Worm (Caenorhabditis elegans) whole organism, young adult: ENCODE measurements around the gene cpn-2.

Source experiments
- athp-1 ChIP-seq: sonication (generic microtip); optimal IDR thresholded peaks from 2 replicates; lab custom pipeline; 2017; ENCODE audit warnings: mild to moderate bottlenecking, missing genetic modification characterization, missing compliant biosample characterization
- lin-35 ChIP-seq, 3 experiments: fragments of 150-350 bp in 2 of 3; sonication (generic microtip) in 1 of 3; optimal IDR thresholded peaks; 2 replicates each; lab custom pipeline; 2014 to 2018; ENCODE audit warnings: missing biosample characterization in 3 of 3, missing genetic modification characterization in 3 of 3, missing genetic modification reagents in 3 of 3
- mcd-1 ChIP-seq: fragments of 200-800 bp; sonication (Bioruptor generic); IDR thresholded peaks from 2 replicates; pipeline ENCODE4 v1.3.6; 2022; ENCODE audit warnings: missing genetic modification reagents, missing genetic modification characterization, missing compliant biosample characterization
- ztf-28 ChIP-seq: fragments of 200-800 bp; sonication (Bioruptor generic); IDR thresholded peaks from 2 replicates; pipeline ENCODE4 v1.3.6; 2022; ENCODE audit warnings: missing genetic modification reagents, missing genetic modification characterization, missing compliant biosample characterization

DNA sequence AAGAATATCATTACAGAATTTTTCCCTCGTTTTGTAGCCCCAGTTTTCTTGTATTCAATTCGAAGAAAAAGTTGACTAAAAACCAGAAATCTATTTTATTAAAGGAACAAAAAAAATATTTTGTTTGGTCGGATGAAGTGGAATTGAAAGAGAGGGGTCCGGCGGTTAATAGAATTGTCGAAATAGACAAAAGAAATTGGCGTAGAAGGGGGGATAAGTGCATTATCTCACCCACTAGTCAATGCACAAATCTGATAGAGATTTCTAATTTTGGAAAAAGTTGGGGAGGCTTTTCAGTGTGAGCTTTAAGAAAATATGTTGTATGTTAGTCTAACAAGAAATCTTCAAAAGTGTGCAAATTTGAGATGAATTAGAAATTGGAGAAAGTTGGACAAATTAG lies 16.9 kb downstream of the cpn-2 start:
- TF ChIP-seq mcd-1 (GFP tag; lab: Robert Waterston, UW) (no peak), athp-1 (tag; lab: Kevin White, UChicago) (no peak), ztf-28 (GFP tag; lab: Robert Waterston, UW) (no peak), lin-35 (GFP tag; optimal IDR thresholded peaks at IDR 0.05; lab: Kevin White, UChicago) (no peak)
